Fruit fly (Drosophila melanogaster): ENCODE results near the gene Ge-1.

Gene Ge-1

dm6 chr2L:11130151-11131008 is 29.7 kb upstream of the Ge-1 start, which contains the start of the genes RfC38 and CG4751 (continued):
- TF ChIP-seq stwl (tag; optimal IDR thresholded peaks at IDR 0.05) (peak; percentile 48), Atf-2 (GFP tag; optimal IDR thresholded peaks at IDR 0.05) (no peak), kay (GFP tag; optimal IDR thresholded peaks at IDR 0.05) (no peak), CG2202 (tag; optimal IDR thresholded peaks at IDR 0.05) (no peak), hbn (GFP tag; IDR thresholded peaks at IDR 0.05; ENCODE audit: partially characterized antibody) (peak; percentile 53), CG9932 (GFP tag; IDR thresholded peaks at IDR 0.05) (0 out of 2 replicates have a peak, but pooled peaks have one; percentile 13), CG3163 (GFP tag; optimal IDR thresholded peaks at IDR 0.05) (no peak), yki (optimal IDR thresholded peaks at IDR 0.05) (no peak), gce (GFP tag; IDR thresholded peaks at IDR 0.05) (no peak), CG34376 (GFP tag; optimal IDR thresholded peaks at IDR 0.05) (no peak), sd (tag; optimal IDR thresholded peaks at IDR 0.05) (no peak), Hr3 (GFP tag; optimal IDR thresholded peaks at IDR 0.05) (peak; percentile 18), CG30403 (GFP tag; optimal IDR thresholded peaks at IDR 0.05) (peak; percentile 2), CG7963 (GFP tag; IDR thresholded peaks at IDR 0.05; ENCODE audit: partially characterized antibody) (0 out of 3 replicates have a peak, but pooled peaks have one; percentile 35), CG4424 (GFP tag; optimal IDR thresholded peaks at IDR 0.05) (peak; percentile 15), hth (optimal IDR thresholded peaks at IDR 0.05) (no peak), tgo (GFP tag; IDR thresholded peaks at IDR 0.05) (no peak), Ets65A (GFP tag) (peak; percentile 59), bowl (GFP tag; IDR thresholded peaks at IDR 0.05) (no peak), sc (optimal IDR thresholded peaks at IDR 0.05) (no peak), sc (GFP tag; optimal IDR thresholded peaks at IDR 0.05) (no peak), CG8478 (optimal IDR thresholded peaks at IDR 0.05) (no peak), onecut (GFP tag; IDR thresholded peaks at IDR 0.05) (no peak), pros (GFP tag; optimal IDR thresholded peaks at IDR 0.05) (no peak), CG11398 (GFP tag; optimal IDR thresholded peaks at IDR 0.05) (no peak), Gug (GFP tag; IDR thresholded peaks at IDR 0.05) (no peak), Tbp (GFP tag; optimal IDR thresholded peaks at IDR 0.05) (no peak), ttk (GFP tag; IDR thresholded peaks at IDR 0.05) (no peak), pum (GFP tag; optimal IDR thresholded peaks at IDR 0.05) (no peak), en (GFP tag; optimal IDR thresholded peaks at IDR 0.05) (no peak), Deaf1 (tag; optimal IDR thresholded peaks at IDR 0.05) (no peak), H15 (GFP tag; IDR thresholded peaks at IDR 0.05) (no peak), slp2 (GFP tag; optimal IDR thresholded peaks at IDR 0.05) (no peak), CHES-1-like (GFP tag; optimal IDR thresholded peaks at IDR 0.05) (peak; percentile 46), ro (GFP tag; IDR thresholded peaks at IDR 0.05) (no peak), ab (GFP tag; optimal IDR thresholded peaks at IDR 0.05) (no peak), CG31388 (GFP tag; optimal IDR thresholded peaks at IDR 0.05) (no peak), br (optimal IDR thresholded peaks at IDR 0.05) (no peak), CG6813 (GFP tag; optimal IDR thresholded peaks at IDR 0.05) (no peak), CG12299 (tag; optimal IDR thresholded peaks at IDR 0.05) (no peak), sna (GFP tag; IDR thresholded peaks at IDR 0.05; ENCODE audit: partially characterized antibody) (peak; percentile 36; the same call in 1 of the 2 replicates), CG7271 (tag; optimal IDR thresholded peaks at IDR 0.05) (no peak), ERR (GFP tag; optimal IDR thresholded peaks at IDR 0.05) (no peak), Dfd (GFP tag; optimal IDR thresholded peaks at IDR 0.05) (no peak), CG10274 (GFP tag; optimal IDR thresholded peaks at IDR 0.05) (no peak), TFAM (GFP tag; optimal IDR thresholded peaks at IDR 0.05) (no peak), CG2712 (tag; optimal IDR thresholded peaks at IDR 0.05) (no peak), HmgD (GFP tag; optimal IDR thresholded peaks at IDR 0.05) (no peak), CG3838 (GFP tag; optimal IDR thresholded peaks at IDR 0.05) (no peak), Dref (GFP tag; IDR thresholded peaks at IDR 0.05) (peak; percentile 75), CG12769 (tag; optimal IDR thresholded peaks at IDR 0.05) (no peak), salm (tag; optimal IDR thresholded peaks at IDR 0.05) (no peak), ham (GFP tag; IDR thresholded peaks at IDR 0.05) (no peak)

Data from whole organism, embryonic.